Fruit fly (Drosophila melanogaster): ENCODE data around the gene CG14641.

CG14641 gene

DNA sequence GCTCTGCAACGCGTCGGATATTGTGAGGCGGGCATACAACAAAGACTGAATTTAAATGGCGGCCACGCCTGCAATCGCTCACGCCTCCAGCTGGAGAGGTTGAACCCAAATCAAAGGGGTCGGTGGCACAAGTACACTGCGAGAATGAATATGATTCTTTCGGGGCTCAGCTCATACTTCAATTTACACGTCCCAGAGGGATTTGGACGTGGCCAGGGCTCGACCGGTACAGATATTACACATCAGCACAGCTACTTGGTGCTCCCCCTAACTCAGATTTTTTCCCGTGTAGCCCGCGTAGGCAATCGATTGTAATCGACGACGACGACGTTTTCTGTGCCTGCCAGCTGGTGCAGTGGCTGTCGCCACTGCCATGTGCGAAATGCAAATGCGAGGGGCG lies 18.1 kb downstream of the CG14641 start (continued):
- peak; percentile 66 for TF ChIP-seq Doc2 (GFP tag; IDR thresholded peaks at IDR 0.05)
- peak; percentile 57 for TF ChIP-seq D19A (tag; optimal IDR thresholded peaks at IDR 0.05)
- no peak for TF ChIP-seq vnd (GFP tag; IDR thresholded peaks at IDR 0.05; ENCODE audit: partially characterized antibody)
- no peak for TF ChIP-seq lbe (GFP tag; optimal IDR thresholded peaks at IDR 0.05)
- peak; percentile 80 for TF ChIP-seq CG13424 (tag; optimal IDR thresholded peaks at IDR 0.05)
- peak; percentile 50; the same call in 1 of the 2 replicates for TF ChIP-seq ham (GFP tag; IDR thresholded peaks at IDR 0.05)
- peak; percentile 80 for TF ChIP-seq wor (GFP tag; IDR thresholded peaks at IDR 0.05)
- TF ChIP-seq Hmx (GFP tag; optimal IDR thresholded peaks at IDR 0.05): no peak
- no peak for TF ChIP-seq hkb (optimal IDR thresholded peaks at IDR 0.05)
- TF ChIP-seq hkb (GFP tag; IDR thresholded peaks at IDR 0.05): peak; percentile 92
- peak; percentile 36 for TF ChIP-seq CG10543 (GFP tag; optimal IDR thresholded peaks at IDR 0.05)
- peak; percentile 85 for TF ChIP-seq ken (GFP tag; IDR thresholded peaks at IDR 0.05)
- TF ChIP-seq CG14014 (GFP tag; IDR thresholded peaks at IDR 0.05): peak; percentile 86
- no peak for TF ChIP-seq sna (GFP tag; IDR thresholded peaks at IDR 0.05; ENCODE audit: partially characterized antibody)
- peak; percentile 47 for TF ChIP-seq cato (GFP tag; optimal IDR thresholded peaks at IDR 0.05; ENCODE audit: borderline replicate concordance)
- peak; percentile 51; the same call in 1 of the 3 replicates for TF ChIP-seq Dbx (GFP tag; IDR thresholded peaks at IDR 0.05)
- no peak for TF ChIP-seq Scr (GFP tag; IDR thresholded peaks at IDR 0.05; ENCODE audit: partially characterized antibody)
- TF ChIP-seq YL-1 (GFP tag; optimal IDR thresholded peaks at IDR 0.05): no peak
- TF ChIP-seq E2f1 (GFP tag; IDR thresholded peaks at IDR 0.05): peak; percentile 87
- no peak for TF ChIP-seq D19B (GFP tag; optimal IDR thresholded peaks at IDR 0.05)
- peak; percentile 72; the same call in 1 of the 2 replicates for TF ChIP-seq Atf6 (GFP tag; IDR thresholded peaks at IDR 0.05)
- peak; percentile 8 for TF ChIP-seq CG10462 (GFP tag; optimal IDR thresholded peaks at IDR 0.05)
- TF ChIP-seq tgo (GFP tag; IDR thresholded peaks at IDR 0.05): peak; percentile 90
- peak; percentile 82 for TF ChIP-seq Xbp1 (GFP tag; optimal IDR thresholded peaks at IDR 0.05)
- peak; percentile 79 for TF ChIP-seq oc (tag; optimal IDR thresholded peaks at IDR 0.05)
- peak; percentile 71 for TF ChIP-seq CG1647 (GFP tag; optimal IDR thresholded peaks at IDR 0.05)
- TF ChIP-seq Stat92E (GFP tag; optimal IDR thresholded peaks at IDR 0.05): no peak
- TF ChIP-seq CG10267 (tag; optimal IDR thresholded peaks at IDR 0.05): peak; percentile 26
- TF ChIP-seq shn (GFP tag; optimal IDR thresholded peaks at IDR 0.05): peak; percentile 66
- peak; percentile 81 for TF ChIP-seq ssp (GFP tag; IDR thresholded peaks at IDR 0.05)
- no peak for TF ChIP-seq br (optimal IDR thresholded peaks at IDR 0.05)
- TF ChIP-seq CG1832 (GFP tag; optimal IDR thresholded peaks at IDR 0.05): no peak
- TF ChIP-seq crol (GFP tag; IDR thresholded peaks at IDR 0.05): no peak
- TF ChIP-seq CG2202 (tag; optimal IDR thresholded peaks at IDR 0.05): no peak
- TF ChIP-seq CG6791 (GFP tag; IDR thresholded peaks at IDR 0.05; ENCODE audit: partially characterized antibody): no peak
- TF ChIP-seq CG3726 (GFP tag; IDR thresholded peaks at IDR 0.05): peak; percentile 80; the same call in 2 of the 3 replicates
- TF ChIP-seq CG15601 (tag; optimal IDR thresholded peaks at IDR 0.05): peak; percentile 29
- TF ChIP-seq ap (GFP tag; IDR thresholded peaks at IDR 0.05): peak; percentile 83
- TF ChIP-seq CG13775 (GFP tag; optimal IDR thresholded peaks at IDR 0.05): peak; percentile 12
- TF ChIP-seq Ravus (GFP tag; IDR thresholded peaks at IDR 0.05): no peak
- TF ChIP-seq H2.0 (GFP tag; IDR thresholded peaks at IDR 0.05): peak; percentile 85
- peak; percentile 33 for TF ChIP-seq CG18476 (GFP tag; optimal IDR thresholded peaks at IDR 0.05)
- peak; percentile 80 for TF ChIP-seq CG18599 (GFP tag; optimal IDR thresholded peaks at IDR 0.05)
- TF ChIP-seq H15 (GFP tag; IDR thresholded peaks at IDR 0.05): peak; percentile 89
- peak; percentile 90 for TF ChIP-seq Rx (GFP tag; IDR thresholded peaks at IDR 0.05)
- peak; percentile 27 for TF ChIP-seq Nf-YC (tag; optimal IDR thresholded peaks at IDR 0.05)
- peak; percentile 78 for TF ChIP-seq CG4424 (GFP tag; optimal IDR thresholded peaks at IDR 0.05)
- peak; percentile 65; the same call in 1 of the 3 replicates for TF ChIP-seq CG2199 (GFP tag; IDR thresholded peaks at IDR 0.05)
- peak; percentile 80 for TF ChIP-seq nmo (GFP tag; optimal IDR thresholded peaks at IDR 0.05)
- peak; percentile 74 for TF ChIP-seq croc (GFP tag; conservative IDR thresholded peaks at IDR 0.05)
- peak; percentile 68 for TF ChIP-seq CG5180 (GFP tag; optimal IDR thresholded peaks at IDR 0.05)

Data from whole organism, embryonic.